Worm (Caenorhabditis elegans) whole organism, early embryonic: Measurements from ENCODE around the gene B0212.3.

Experiments
- B0310.2 ChIP-seq: sonication (generic microtip); optimal IDR thresholded peaks from 2 replicates; lab custom pipeline; 2016; ENCODE audit warnings: mild to moderate bottlenecking, missing genetic modification characterization, missing compliant biosample characterization
- aly-1 ChIP-seq: sonication (generic microtip); optimal IDR thresholded peaks from 2 replicates; lab custom pipeline; 2016; ENCODE audit warnings: missing genetic modification characterization, missing compliant biosample characterization
- ama-1 ChIP-seq: fragments of 150-350 bp; optimal IDR thresholded peaks from 2 replicates; lab custom pipeline; 2014
- ceh-36 ChIP-seq: sonication (generic microtip); optimal IDR thresholded peaks from 2 replicates; lab custom pipeline; 2016; ENCODE audit warnings: missing genetic modification characterization, inconsistent platforms, missing compliant biosample characterization
- flt-1 ChIP-seq: fragments of 200-800 bp; sonication (Bioruptor generic); IDR thresholded peaks from 2 replicates; pipeline ENCODE4 v1.3.6; 2022; ENCODE audit warnings: missing genetic modification characterization, missing compliant biosample characterization
- hmbx-1 ChIP-seq: sonication (generic microtip); optimal IDR thresholded peaks from 2 replicates; lab custom pipeline; 2016; ENCODE audit warnings: mild to moderate bottlenecking, missing genetic modification characterization, missing compliant biosample characterization
- hnd-1 ChIP-seq: sonication (generic microtip); optimal IDR thresholded peaks from 2 replicates; lab custom pipeline; 2016; ENCODE audit warnings: missing genetic modification characterization, missing compliant biosample characterization
- pes-1 ChIP-seq: fragments of 200-800 bp; sonication (Bioruptor generic); IDR thresholded peaks from 2 replicates; pipeline ENCODE4 v1.3.6; 2022; ENCODE audit warnings: missing genetic modification reagents, missing genetic modification characterization, missing compliant biosample characterization
- scrt-1 ChIP-seq: fragments of 200-800 bp; sonication (Bioruptor generic); IDR thresholded peaks from 2 replicates; pipeline ENCODE4 v1.3.6; 2022; ENCODE audit warnings: missing genetic modification characterization, missing compliant biosample characterization
- tbx-11 ChIP-seq: fragments of 200-800 bp; sonication (Bioruptor generic); IDR thresholded peaks from 2 replicates; pipeline ENCODE4 v1.3.6; 2022; ENCODE audit warnings: missing genetic modification characterization, missing compliant biosample characterization
- tbx-37 ChIP-seq: fragments of 200-800 bp; sonication (Bioruptor generic); conservative IDR thresholded peaks from 2 replicates; pipeline ENCODE4 v1.3.6; 2022; ENCODE audit warnings: missing genetic modification reagents, missing genetic modification characterization, missing compliant biosample characterization
- tra-4 ChIP-seq: sonication (generic microtip); optimal IDR thresholded peaks from 2 replicates; lab custom pipeline; 2017; ENCODE audit warnings: missing genetic modification characterization, missing compliant biosample characterization

ce11 chrIV:3539872-3540271 is at the start of gene B0212.3:
- TF ChIP-seq hmbx-1 (tag; lab: Kevin White, UChicago): no peak
- no peak for TF ChIP-seq ceh-36 (tag; lab: Kevin White, UChicago)
- no peak for TF ChIP-seq flt-1 (GFP tag; lab: Robert Waterston, UW)
- no peak for TF ChIP-seq pes-1 (GFP tag; lab: Robert Waterston, UW)
- TF ChIP-seq B0310.2 (tag; lab: Kevin White, UChicago): no peak
- TF ChIP-seq ama-1 (lab: Kevin White, UChicago): no peak
- no peak for TF ChIP-seq tbx-37 (GFP tag; lab: Robert Waterston, UW)
- no peak for TF ChIP-seq scrt-1 (GFP tag; lab: Robert Waterston, UW)
- no peak for TF ChIP-seq hnd-1 (tag; lab: Kevin White, UChicago)
- TF ChIP-seq tbx-11 (GFP tag; lab: Robert Waterston, UW): no peak
- TF ChIP-seq aly-1 (tag; lab: Kevin White, UChicago): no peak
- no peak for TF ChIP-seq tra-4
